Worm (Caenorhabditis elegans) whole organism, young adult: ENCODE measurements around the gene W08G11.3.

ENCODE experiments used
- C17E4.6 ChIP-seq: fragments of 200-800 bp; sonication (Bioruptor generic); IDR thresholded peaks from 2 replicates; pipeline ENCODE4 v1.3.6; 2022; ENCODE audit warnings: missing genetic modification reagents, missing genetic modification characterization, missing compliant biosample characterization
- D2030.7 ChIP-seq: fragments of 200-800 bp; sonication (Bioruptor generic); IDR thresholded peaks from 2 replicates; pipeline ENCODE4 v1.3.6; 2022; ENCODE audit warnings: missing genetic modification reagents, missing genetic modification characterization, missing compliant biosample characterization
- F37B4.10 ChIP-seq: fragments of 200-800 bp; sonication (Bioruptor generic); IDR thresholded peaks from 2 replicates; pipeline ENCODE4 v1.3.6; 2022; ENCODE audit warnings: missing genetic modification characterization, missing compliant biosample characterization
- F39B2.1 ChIP-seq: fragments of 200-800 bp; sonication (Bioruptor generic); IDR thresholded peaks from 2 replicates; pipeline ENCODE4 v1.3.6; 2022; ENCODE audit warnings: missing genetic modification reagents, missing genetic modification characterization, missing compliant biosample characterization
- F49E8.2 ChIP-seq: sonication (generic microtip); optimal IDR thresholded peaks from 3 replicates; lab custom pipeline; 2017; ENCODE audit warnings: missing genetic modification characterization, mild to moderate bottlenecking, missing compliant biosample characterization, antibody characterized with exemption, moderate library complexity; ENCODE audit not compliant: insufficient read depth
- F52B5.7 ChIP-seq: sonication (generic microtip); optimal IDR thresholded peaks from 2 replicates; lab custom pipeline; 2016; ENCODE audit warnings: mild to moderate bottlenecking, missing genetic modification characterization, missing compliant biosample characterization
- Y53G8AR.9 ChIP-seq: fragments of 200-800 bp; sonication (Bioruptor generic); conservative IDR thresholded peaks from 2 replicates; pipeline ENCODE4 v1.3.6; 2022; ENCODE audit warnings: missing genetic modification reagents, missing genetic modification characterization, missing compliant biosample characterization
- Y67H2A.10 ChIP-seq: fragments of 200-800 bp; sonication (Bioruptor generic); conservative IDR thresholded peaks from 2 replicates; pipeline ENCODE4 v1.3.6; 2022; ENCODE audit warnings: missing genetic modification reagents, missing genetic modification characterization, missing compliant biosample characterization
- Y79H2A.3 ChIP-seq: fragments of 200-800 bp; sonication (Bioruptor generic); conservative IDR thresholded peaks from 2 replicates; pipeline ENCODE4 v1.3.6; 2022; ENCODE audit warnings: missing genetic modification reagents, missing genetic modification characterization, missing compliant biosample characterization
- atf-7 ChIP-seq: sonication (generic microtip); optimal IDR thresholded peaks from 2 replicates; lab custom pipeline; 2017; ENCODE audit warnings: mild to moderate bottlenecking, missing genetic modification characterization, missing compliant biosample characterization
- athp-1 ChIP-seq: sonication (generic microtip); optimal IDR thresholded peaks from 2 replicates; lab custom pipeline; 2017; ENCODE audit warnings: mild to moderate bottlenecking, missing genetic modification characterization, missing compliant biosample characterization
- attf-3 ChIP-seq: fragments of 200-800 bp; sonication (Bioruptor generic); conservative IDR thresholded peaks from 2 replicates; pipeline ENCODE4 v1.3.6; 2022; ENCODE audit warnings: missing genetic modification reagents, missing genetic modification characterization, missing compliant biosample characterization
- attf-6 ChIP-seq: fragments of 200-800 bp; sonication (Bioruptor generic); IDR thresholded peaks from 2 replicates; pipeline ENCODE4 v1.3.6; 2022; ENCODE audit warnings: missing genetic modification reagents, missing genetic modification characterization, missing compliant biosample characterization
- bed-1 ChIP-seq: fragments of 200-800 bp; sonication (Bioruptor generic); IDR thresholded peaks from 2 replicates; pipeline ENCODE4 v1.3.6; 2022; ENCODE audit warnings: missing genetic modification reagents, missing genetic modification characterization, missing compliant biosample characterization
- ceh-100 ChIP-seq: fragments of 200-800 bp; sonication (Bioruptor generic); IDR thresholded peaks from 2 replicates; pipeline ENCODE4 v1.3.6; 2022; ENCODE audit warnings: missing genetic modification reagents, missing genetic modification characterization, missing compliant biosample characterization
- ceh-27 ChIP-seq: fragments of 200-800 bp; sonication (Bioruptor generic); optimal IDR thresholded peaks from 2 replicates; lab custom pipeline; 2018; ENCODE audit warnings: mild to moderate bottlenecking, missing genetic modification characterization, moderate library complexity, missing compliant biosample characterization
- ceh-40 ChIP-seq: fragments of 200-800 bp; sonication (Bioruptor generic); IDR thresholded peaks from 2 replicates; pipeline ENCODE4 v1.3.6; 2022; ENCODE audit warnings: missing genetic modification characterization, missing compliant biosample characterization
- ceh-58 ChIP-seq: fragments of 200-800 bp; sonication (Bioruptor generic); IDR thresholded peaks from 2 replicates; pipeline ENCODE4 v1.3.6; 2022; ENCODE audit warnings: missing genetic modification characterization, missing compliant biosample characterization
- chd-7 ChIP-seq: sonication (generic microtip); optimal IDR thresholded peaks from 2 replicates; lab custom pipeline; 2016; ENCODE audit warnings: mild to moderate bottlenecking, missing genetic modification characterization, moderate library complexity, missing compliant biosample characterization
- dpl-1 ChIP-seq: fragments of 150-350 bp; optimal IDR thresholded peaks from 2 replicates; lab custom pipeline; 2014; ENCODE audit warnings: missing biosample characterization, missing genetic modification reagents, missing genetic modification characterization
- efl-1 ChIP-seq: fragments of 150-350 bp; optimal IDR thresholded peaks from 2 replicates; lab custom pipeline; 2014; ENCODE audit warnings: missing biosample characterization, missing genetic modification reagents, missing genetic modification characterization
- egl-44 ChIP-seq: fragments of 200-800 bp; sonication (Bioruptor generic); IDR thresholded peaks from 2 replicates; pipeline ENCODE4 v1.3.6; 2022; ENCODE audit warnings: missing genetic modification reagents, missing genetic modification characterization, missing compliant biosample characterization
- gei-17 ChIP-seq: fragments of 200-800 bp; sonication (Bioruptor generic); optimal IDR thresholded peaks from 2 replicates; lab custom pipeline; 2018; ENCODE audit warnings: mild to moderate bottlenecking, missing genetic modification characterization, missing compliant biosample characterization
- hmg-1.2 ChIP-seq: fragments of 200-800 bp; sonication (Bioruptor generic); IDR thresholded peaks from 2 replicates; pipeline ENCODE4 v1.3.6; 2022; ENCODE audit warnings: missing genetic modification reagents, missing genetic modification characterization, missing compliant biosample characterization
- hmg-20 ChIP-seq: fragments of 200-800 bp; sonication (Bioruptor generic); IDR thresholded peaks from 2 replicates; pipeline ENCODE4 v1.3.6; 2022; ENCODE audit warnings: missing genetic modification reagents, missing genetic modification characterization, missing compliant biosample characterization
- hrde-1 ChIP-seq: sonication (generic microtip); optimal IDR thresholded peaks from 2 replicates; lab custom pipeline; 2016; ENCODE audit warnings: missing genetic modification characterization, mild to moderate bottlenecking, missing compliant biosample characterization, moderate library complexity, missing genotype, missing genetic modification reagents, borderline replicate concordance
- let-526 ChIP-seq: fragments of 200-800 bp; sonication (Bioruptor generic); IDR thresholded peaks from 2 replicates; pipeline ENCODE4 v1.3.6; 2022; ENCODE audit warnings: missing genetic modification reagents, missing genetic modification characterization, missing compliant biosample characterization
- lin-26 ChIP-seq: fragments of 200-800 bp; sonication (Bioruptor generic); IDR thresholded peaks from 2 replicates; pipeline ENCODE4 v1.3.6; 2022; ENCODE audit warnings: missing genetic modification reagents, missing genetic modification characterization, missing compliant biosample characterization
- lir-1 ChIP-seq: fragments of 200-800 bp; sonication (Bioruptor generic); conservative IDR thresholded peaks from 2 replicates; pipeline ENCODE4 v1.3.6; 2022; ENCODE audit warnings: missing genetic modification reagents, missing genetic modification characterization, missing compliant biosample characterization
- madf-10 ChIP-seq: sonication (generic microtip); optimal IDR thresholded peaks from 2 replicates; lab custom pipeline; 2016; ENCODE audit warnings: mild to moderate bottlenecking, missing genetic modification characterization, missing compliant biosample characterization
- madf-6 ChIP-seq: fragments of 200-800 bp; sonication (Bioruptor generic); IDR thresholded peaks from 2 replicates; pipeline ENCODE4 v1.3.6; 2022; ENCODE audit warnings: missing genetic modification reagents, missing genetic modification characterization, missing compliant biosample characterization
- madf-8 ChIP-seq: fragments of 200-800 bp; sonication (Bioruptor generic); conservative IDR thresholded peaks from 2 replicates; pipeline ENCODE4 v1.3.6; 2022; ENCODE audit warnings: missing genetic modification reagents, missing genetic modification characterization, missing compliant biosample characterization
- mcd-1 ChIP-seq: fragments of 200-800 bp; sonication (Bioruptor generic); IDR thresholded peaks from 2 replicates; pipeline ENCODE4 v1.3.6; 2022; ENCODE audit warnings: missing genetic modification reagents, missing genetic modification characterization, missing compliant biosample characterization
- nfya-2 ChIP-seq: fragments of 200-800 bp; sonication (Bioruptor generic); IDR thresholded peaks from 2 replicates; pipeline ENCODE4 v1.3.6; 2022; ENCODE audit warnings: missing genetic modification reagents, missing genetic modification characterization, missing compliant biosample characterization
- nhr-80 ChIP-seq: sonication (generic microtip); optimal IDR thresholded peaks from 2 replicates; lab custom pipeline; 2016; ENCODE audit warnings: missing genetic modification characterization, missing compliant biosample characterization
- pbrm-1 ChIP-seq: fragments of 200-800 bp; sonication (Bioruptor generic); IDR thresholded peaks from 2 replicates; pipeline ENCODE4 v1.3.6; 2022; ENCODE audit warnings: missing genetic modification reagents, missing genetic modification characterization, missing compliant biosample characterization
- rec-8 ChIP-seq, 2 experiments: sonication (generic microtip); optimal IDR thresholded peaks; 2 replicates each; lab custom pipeline; 2016; ENCODE audit warnings: mild to moderate bottlenecking in 2 of 2, missing genetic modification characterization in 2 of 2, missing genetic modification reagents in 2 of 2, missing genotype in 2 of 2, missing biosample characterization in 1 of 2, missing compliant biosample characterization in 1 of 2, moderate library complexity in 1 of 2
- repo-1 ChIP-seq: sonication (generic microtip); optimal IDR thresholded peaks from 2 replicates; lab custom pipeline; 2017; ENCODE audit warnings: mild to moderate bottlenecking, missing genetic modification characterization, missing compliant biosample characterization
- sdz-38 ChIP-seq: sonication (generic microtip); optimal IDR thresholded peaks from 2 replicates; lab custom pipeline; 2016; ENCODE audit warnings: missing genotype, missing genetic modification characterization, missing compliant biosample characterization
- snpc-3.4 ChIP-seq: sonication (generic microtip); optimal IDR thresholded peaks from 2 replicates; lab custom pipeline; 2017; ENCODE audit warnings: missing genetic modification characterization, mild to moderate bottlenecking, missing compliant biosample characterization, antibody characterized with exemption, moderate library complexity, missing genotype, missing genetic modification reagents
- somi-1 ChIP-seq: fragments of 200-800 bp; sonication (Bioruptor generic); optimal IDR thresholded peaks from 2 replicates; lab custom pipeline; 2018; ENCODE audit warnings: mild to moderate bottlenecking, missing genetic modification characterization, missing compliant biosample characterization
- tbx-9 ChIP-seq: sonication (generic microtip); optimal IDR thresholded peaks from 2 replicates; lab custom pipeline; 2016; ENCODE audit warnings: borderline replicate concordance, missing genetic modification characterization, inconsistent platforms, missing compliant biosample characterization
- tlf-1 ChIP-seq: fragments of 200-800 bp; sonication (Bioruptor generic); optimal IDR thresholded peaks from 2 replicates; lab custom pipeline; 2018; ENCODE audit warnings: mild to moderate bottlenecking, missing genetic modification characterization, missing compliant biosample characterization
- unc-130 ChIP-seq: sonication (generic microtip); optimal IDR thresholded peaks from 2 replicates; lab custom pipeline; 2016; ENCODE audit warnings: missing genetic modification reagents, missing genetic modification characterization, missing compliant biosample characterization
- unc-62 ChIP-seq: fragments of 150-350 bp; optimal IDR thresholded peaks from 2 replicates; lab custom pipeline; 2014; ENCODE audit warnings: missing biosample characterization, missing genetic modification reagents, missing genetic modification characterization
- ztf-26 ChIP-seq: sonication (generic microtip); optimal IDR thresholded peaks from 2 replicates; lab custom pipeline; 2017; ENCODE audit warnings: missing genetic modification characterization, missing compliant biosample characterization
- ztf-28 ChIP-seq: fragments of 200-800 bp; sonication (Bioruptor generic); IDR thresholded peaks from 2 replicates; pipeline ENCODE4 v1.3.6; 2022; ENCODE audit warnings: missing genetic modification reagents, missing genetic modification characterization, missing compliant biosample characterization
- ztf-6 ChIP-seq: fragments of 200-800 bp; sonication (Bioruptor generic); IDR thresholded peaks from 2 replicates; pipeline ENCODE4 v1.3.6; 2022; ENCODE audit warnings: missing genetic modification reagents, missing genetic modification characterization, missing compliant biosample characterization

The W08G11.3 gene

DNA sequence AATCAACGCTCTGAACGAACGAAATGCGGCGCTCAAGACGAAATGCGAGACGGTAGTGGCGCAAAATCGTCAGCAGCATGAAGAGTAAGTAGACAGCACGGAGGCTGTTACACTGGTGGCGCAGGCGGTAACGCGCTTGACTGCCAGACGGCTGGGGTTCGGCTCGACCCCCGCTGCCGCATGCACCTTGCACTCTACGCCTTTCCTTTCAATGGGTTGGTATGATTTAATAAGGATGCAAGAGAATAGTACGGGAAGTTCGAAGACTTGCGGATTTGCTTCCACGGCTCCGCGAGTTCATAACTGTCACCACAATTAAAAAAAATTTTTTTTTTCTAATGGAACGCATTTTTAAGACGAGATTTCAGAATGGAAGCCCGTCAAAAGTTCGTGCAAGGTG lies 2.6 kb downstream of the W08G11.3 start (continued):
- peak; percentile 89 for TF ChIP-seq athp-1
- peak; percentile 12 for TF ChIP-seq efl-1 (GFP tag; lab: Kevin White, UChicago)
- TF ChIP-seq sdz-38 (tag; lab: Kevin White, UChicago), result no peak
- peak; percentile 40 for TF ChIP-seq tlf-1 (GFP tag; lab: Kevin White, UChicago)
- no peak for TF ChIP-seq ceh-58 (GFP tag; lab: Robert Waterston, UW)
- TF ChIP-seq ceh-27 (GFP tag; lab: Kevin White, UChicago), result peak; percentile 93
- TF ChIP-seq mcd-1 (GFP tag; lab: Robert Waterston, UW), result peak; percentile 83
- peak; percentile 68 for TF ChIP-seq madf-10 (tag; lab: Kevin White, UChicago)
- peak; percentile 89 for TF ChIP-seq D2030.7 (GFP tag; lab: Robert Waterston, UW)
- TF ChIP-seq atf-7 (tag; lab: Kevin White, UChicago), result peak; percentile 68
- no peak for TF ChIP-seq ceh-40
- peak; percentile 70; the same call in 1 of the 2 replicates for TF ChIP-seq let-526 (GFP tag; lab: Robert Waterston, UW)
- peak; percentile 93 for TF ChIP-seq lin-26 (GFP tag; lab: Robert Waterston, UW)
- peak; percentile 64; the same call in 1 of the 2 replicates for TF ChIP-seq madf-6 (GFP tag; lab: Robert Waterston, UW)
- peak; percentile 45 for TF ChIP-seq gei-17
- TF ChIP-seq repo-1 (tag; lab: Kevin White, UChicago), result peak; percentile 89
- no peak for TF ChIP-seq lir-1 (GFP tag; lab: Robert Waterston, UW)
- TF ChIP-seq Y79H2A.3, result 0 out of 2 replicates have a peak, but pooled peaks have one; percentile 58
- peak; percentile 81 to 89 for TF ChIP-seq rec-8 (tag; optimal IDR thresholded peaks at IDR 0.05; lab: Kevin White, UChicago)
- no peak for TF ChIP-seq Y67H2A.10 (GFP tag; lab: Robert Waterston, UW)
- 0 out of 2 replicates have a peak, but pooled peaks have one; percentile 54 for TF ChIP-seq bed-1 (GFP tag; lab: Robert Waterston, UW)
- TF ChIP-seq attf-6 (GFP tag; lab: Robert Waterston, UW), result peak; percentile 88
- TF ChIP-seq ceh-100 (GFP tag; lab: Robert Waterston, UW), result peak; percentile 69
- peak; percentile 84 for TF ChIP-seq hmg-20
- TF ChIP-seq dpl-1, result no peak
- no peak for TF ChIP-seq C17E4.6 (GFP tag; lab: Robert Waterston, UW)
- no peak for TF ChIP-seq attf-3
- TF ChIP-seq ztf-26 (tag; lab: Kevin White, UChicago), result peak; percentile 86
- peak; percentile 58 for TF ChIP-seq snpc-3.4 (tag; lab: Kevin White, UChicago)
- peak; percentile 73 for TF ChIP-seq unc-130
- peak; percentile 83 for TF ChIP-seq Y53G8AR.9 (GFP tag; lab: Robert Waterston, UW)
- 0 out of 2 replicates have a peak, but pooled peaks have one; percentile 92 for TF ChIP-seq F37B4.10 (GFP tag; lab: Robert Waterston, UW)
- TF ChIP-seq egl-44 (GFP tag; lab: Robert Waterston, UW), result peak; percentile 92
- TF ChIP-seq F52B5.7 (tag; lab: Kevin White, UChicago), result peak; percentile 92
- peak; percentile 71 for TF ChIP-seq nhr-80 (tag; lab: Kevin White, UChicago)
- TF ChIP-seq tbx-9 (tag; lab: Kevin White, UChicago), result no peak
- TF ChIP-seq F49E8.2 (tag; lab: Kevin White, UChicago), result peak; percentile 65
- TF ChIP-seq ztf-28 (GFP tag; lab: Robert Waterston, UW), result peak; percentile 88
- TF ChIP-seq pbrm-1 (GFP tag; lab: Robert Waterston, UW), result peak; percentile 89
- TF ChIP-seq unc-62 (GFP tag; lab: Kevin White, UChicago), result no peak
- peak; percentile 89 for TF ChIP-seq hrde-1 (tag; lab: Kevin White, UChicago)
- TF ChIP-seq ztf-6 (GFP tag; lab: Robert Waterston, UW), result peak; percentile 49; the same call in 1 of the 2 replicates
- peak; percentile 45 for TF ChIP-seq somi-1 (GFP tag; lab: Kevin White, UChicago)
- no peak for TF ChIP-seq F39B2.1 (GFP tag; lab: Robert Waterston, UW)
- peak; percentile 77 for TF ChIP-seq hmg-1.2 (GFP tag; lab: Robert Waterston, UW)
- TF ChIP-seq madf-8 (GFP tag; lab: Robert Waterston, UW), result 0 out of 2 replicates have a peak, but pooled peaks have one; percentile 10
- TF ChIP-seq nfya-2 (GFP tag; lab: Robert Waterston, UW), result 0 out of 2 replicates have a peak, but pooled peaks have one; percentile 42
- peak; percentile 84 for TF ChIP-seq chd-7 (tag; lab: Kevin White, UChicago)
